Worm (Caenorhabditis elegans): Measurements from ENCODE around the gene D2023.1.

D2023.1 gene

DNA sequence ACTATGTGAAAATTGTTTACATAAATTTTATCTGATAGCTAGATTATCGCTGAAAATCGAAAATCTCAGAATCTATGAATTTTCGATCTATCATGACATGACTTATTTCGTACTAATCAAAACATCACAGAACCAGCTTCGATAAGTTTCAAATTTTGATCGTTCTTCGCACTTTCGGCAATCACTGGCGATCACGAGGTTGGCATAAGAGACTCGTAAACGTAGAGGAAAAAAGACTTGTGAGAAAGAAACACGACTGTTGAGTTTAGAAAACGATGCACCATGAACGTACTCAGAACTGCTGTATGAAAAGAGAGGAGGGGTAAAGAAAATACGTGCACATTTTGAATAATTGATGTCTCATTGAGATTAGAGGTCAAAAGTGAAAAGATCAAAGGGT, 34.6 kb downstream of the D2023.1 start (continued):
- TF ChIP-seq hlh-17 (GFP tag; optimal IDR thresholded peaks at IDR 0.05; ENCODE audit: borderline replicate concordance) (no peak), aha-1 (tag; optimal IDR thresholded peaks at IDR 0.05) (peak; percentile 64), nhr-19 (GFP tag; conservative IDR thresholded peaks at IDR 0.05) (peak; percentile 100), isw-1 (GFP tag; IDR thresholded peaks at IDR 0.05) (no peak), grh-1 (GFP tag; IDR thresholded peaks at IDR 0.05) (peak; percentile 64)

DNA sequence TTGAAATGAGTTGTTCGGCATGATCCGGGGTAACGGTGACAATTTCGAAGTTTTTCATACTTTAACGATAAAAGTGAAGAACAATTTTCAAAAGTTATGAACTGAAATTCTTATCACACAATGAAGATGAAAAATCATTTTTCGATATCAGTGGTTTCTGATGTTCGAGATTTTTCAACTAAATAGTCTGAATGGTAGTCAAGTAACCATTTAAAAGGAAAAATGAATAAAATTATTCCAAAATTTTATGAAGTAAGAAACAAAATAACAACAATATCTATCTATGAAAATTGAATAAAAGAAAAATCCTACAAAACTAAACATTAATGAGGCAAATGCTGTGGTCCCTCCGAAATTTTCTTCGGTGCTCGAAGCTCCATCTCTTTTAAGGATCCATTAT, 36.3 kb downstream of the D2023.1 start, which contains the start of gene D2023.4:
Gene D2023.4 (minus strand): TSS at position 101 of the 400 bp plus-strand sequence.
- no peak for TF ChIP-seq ces-1 (GFP tag; optimal IDR thresholded peaks at IDR 0.05)
- no peak for TF ChIP-seq nhr-90 (tag; optimal IDR thresholded peaks at IDR 0.05; ENCODE audit: poor library complexity)
- TF ChIP-seq snu-23 (GFP tag; optimal IDR thresholded peaks at IDR 0.05), result no peak
- no peak for TF ChIP-seq ceh-88 (GFP tag; IDR thresholded peaks at IDR 0.05)
- TF ChIP-seq xbp-1 (tag; optimal IDR thresholded peaks at IDR 0.05), result no peak
- TF ChIP-seq lsy-2 (tag; optimal IDR thresholded peaks at IDR 0.05), result no peak
- no peak for TF ChIP-seq aly-2 (tag; optimal IDR thresholded peaks at IDR 0.05)
- TF ChIP-seq unc-98 (GFP tag; IDR thresholded peaks at IDR 0.05), result no peak
- TF ChIP-seq unc-86 (tag; optimal IDR thresholded peaks at IDR 0.05), result no peak

DNA sequence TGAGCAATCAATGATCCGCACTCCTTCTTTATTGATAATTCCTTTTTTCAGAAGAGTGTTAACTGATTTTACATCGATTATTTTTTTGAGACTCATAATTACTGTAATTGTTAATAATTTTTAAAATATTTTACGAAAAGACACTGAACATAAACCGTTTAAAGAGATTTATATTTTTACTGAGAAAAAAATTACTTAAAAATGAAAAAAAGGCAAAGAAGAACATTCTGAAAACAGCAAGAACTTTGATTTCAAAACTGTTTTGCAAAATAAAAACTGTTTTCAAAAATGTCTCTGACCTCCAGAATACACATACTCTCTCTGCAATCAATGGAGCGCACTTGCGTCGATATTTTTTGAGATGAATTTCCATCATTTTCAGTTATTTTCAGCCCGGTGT, 37.6 kb downstream of the D2023.1 start, which contains the start of the genes mpst-1 and D2023.6:
Gene mpst-1 (minus strand): TSS at position 101 of the 400 bp plus-strand sequence.
Gene D2023.6 (plus strand): TSS at position 388 of the 400 bp plus-strand sequence.
- TF ChIP-seq F16B12.6 (tag; optimal IDR thresholded peaks at IDR 0.05), result no peak
- peak in 1 of 2 experiments; percentile 35 for TF ChIP-seq lin-35 (GFP tag; optimal IDR thresholded peaks at IDR 0.05)
- TF ChIP-seq efl-1 (optimal IDR thresholded peaks at IDR 0.05), result peak; percentile 18 to 27
- TF ChIP-seq efl-1 (GFP tag; optimal IDR thresholded peaks at IDR 0.05 in 1 of 2), result peak in 1 of 2 experiments; percentile 3
- TF ChIP-seq ama-1 (optimal IDR thresholded peaks at IDR 0.05), result no peak
- TF ChIP-seq snu-23 (GFP tag; optimal IDR thresholded peaks at IDR 0.05), result peak; percentile 6
- TF ChIP-seq jun-1 (tag; optimal IDR thresholded peaks at IDR 0.05), result no peak
- TF ChIP-seq nhr-85 (tag), result no peak
- TF ChIP-seq nhr-71 (tag; optimal IDR thresholded peaks at IDR 0.05), result peak; percentile 5
- peak; percentile 26 for TF ChIP-seq blmp-1 (tag; optimal IDR thresholded peaks at IDR 0.05)
- peak in 1 of 2 experiments; percentile 40 for TF ChIP-seq lsy-2 (tag; optimal IDR thresholded peaks at IDR 0.05)
- TF ChIP-seq mep-1 (tag; optimal IDR thresholded peaks at IDR 0.05), result peak; percentile 42

DNA sequence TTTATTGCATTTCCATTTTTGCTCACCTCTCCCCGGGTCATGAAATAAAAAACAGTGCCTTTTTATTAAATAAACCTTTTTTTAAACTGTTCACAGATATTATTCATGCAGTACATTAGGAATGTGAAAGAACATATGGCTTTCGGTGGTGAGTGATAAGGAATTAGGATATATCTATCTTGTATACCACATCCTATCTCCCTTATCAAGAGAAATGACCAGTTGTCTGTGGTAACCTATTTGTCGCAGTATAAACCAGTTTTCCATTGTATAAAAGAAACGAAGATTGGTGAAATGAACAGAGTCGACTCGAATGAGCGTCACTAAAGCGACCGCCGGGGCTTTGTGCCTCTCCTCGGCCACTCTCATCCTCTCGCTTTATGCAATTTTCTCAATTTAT, 39.9 kb downstream of the D2023.1 start, which contains the start of gene col-158:
Gene col-158 (plus strand): TSS at position 301 of the 400 bp plus-strand sequence.
- TF ChIP-seq sox-4 (tag; optimal IDR thresholded peaks at IDR 0.05) (no peak), lin-39 (tag; optimal IDR thresholded peaks at IDR 0.05) (no peak), nhr-85 (tag) (no peak), fos-1 (tag; optimal IDR thresholded peaks at IDR 0.05) (no peak), grh-1 (GFP tag; IDR thresholded peaks at IDR 0.05) (0 out of 2 replicates have a peak, but pooled peaks have one; percentile 16), elt-2 (tag; optimal IDR thresholded peaks at IDR 0.05) (no peak), elt-3 (tag; optimal IDR thresholded peaks at IDR 0.05) (peak in 1 of 6 experiments; percentile 5), blmp-1 (tag; optimal IDR thresholded peaks at IDR 0.05) (peak; percentile 14), unc-30 (tag; optimal IDR thresholded peaks at IDR 0.05) (no peak), fkh-10 (GFP tag; optimal IDR thresholded peaks at IDR 0.05) (no peak), zag-1 (tag; optimal IDR thresholded peaks at IDR 0.05) (no peak), C16A3.4 (tag; optimal IDR thresholded peaks at IDR 0.05) (no peak), ztf-11 (tag; optimal IDR thresholded peaks at IDR 0.05) (no peak), mef-2 (tag; optimal IDR thresholded peaks at IDR 0.05) (no peak), pqm-1 (tag; optimal IDR thresholded peaks at IDR 0.05) (no peak)

DNA sequence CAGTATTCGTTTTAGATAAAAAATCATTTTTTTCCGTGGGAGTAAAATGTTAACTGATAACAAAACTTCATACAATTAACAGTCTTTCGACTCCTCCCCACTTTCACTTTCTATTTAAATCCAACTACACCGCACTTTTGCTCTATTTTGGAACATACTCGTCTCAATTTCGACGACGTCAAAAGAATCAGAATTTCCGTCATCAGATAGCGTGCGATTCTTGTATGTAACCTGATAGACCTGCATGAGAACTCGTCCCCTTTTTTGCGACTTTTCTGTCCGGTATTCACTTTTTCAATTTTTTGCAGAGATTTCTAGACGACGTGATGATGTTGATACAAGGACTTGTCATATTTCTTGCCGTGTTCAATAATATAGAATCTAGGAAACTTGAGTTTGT, 44.0 kb downstream of the D2023.1 start, which contains the start of gene pho-8:
Gene pho-8 (plus strand): TSS at position 301 of the 400 bp plus-strand sequence.
- TF ChIP-seq sptf-1 (tag; optimal IDR thresholded peaks at IDR 0.05), result no peak
- no peak for TF ChIP-seq rnt-1 (tag; optimal IDR thresholded peaks at IDR 0.05)

Data from whole organism, L1 larva.